Worm (Caenorhabditis elegans) whole organism, L2 larva: ENCODE measurements around the gene T27A10.5.

ENCODE experiments used
- Y55F3AM.14 ChIP-seq: fragments of 200-800 bp; sonication (Bioruptor generic); optimal IDR thresholded peaks from 2 replicates; lab custom pipeline; 2018; ENCODE audit warnings: mild to moderate bottlenecking, missing genetic modification characterization, missing compliant biosample characterization
- lin-11 ChIP-seq: fragments of 150-350 bp; sonication (generic microtip); optimal IDR thresholded peaks from 2 replicates; lab custom pipeline; 2014; ENCODE audit warnings: missing biosample characterization, missing genetic modification characterization, inconsistent platforms, mixed read lengths
- lin-13 ChIP-seq: fragments of 150-350 bp; optimal IDR thresholded peaks from 2 replicates; lab custom pipeline; 2014; ENCODE audit warnings: missing biosample characterization, missing genetic modification reagents, missing genetic modification characterization
- lsy-2 ChIP-seq, 2 experiments: fragments of 150-350 bp in 1 of 2; sonication (generic microtip) in 1 of 2; optimal IDR thresholded peaks; 2 replicates each; lab custom pipeline; 2014 to 2017; ENCODE audit warnings: missing biosample characterization in 2 of 2, missing genetic modification characterization in 2 of 2
- nhr-23 ChIP-seq: fragments of 150-350 bp; optimal IDR thresholded peaks from 2 replicates; lab custom pipeline; 2014; ENCODE audit warnings: missing biosample characterization, missing genetic modification reagents, missing genetic modification characterization
- nhr-237 ChIP-seq: fragments of 150-350 bp; optimal IDR thresholded peaks from 2 replicates; lab custom pipeline; 2014; ENCODE audit warnings: missing biosample characterization, missing genetic modification characterization
- unc-62 ChIP-seq: fragments of 150-350 bp; optimal IDR thresholded peaks from 2 replicates; lab custom pipeline; 2014; ENCODE audit warnings: missing biosample characterization, missing genetic modification reagents, missing genetic modification characterization

DNA sequence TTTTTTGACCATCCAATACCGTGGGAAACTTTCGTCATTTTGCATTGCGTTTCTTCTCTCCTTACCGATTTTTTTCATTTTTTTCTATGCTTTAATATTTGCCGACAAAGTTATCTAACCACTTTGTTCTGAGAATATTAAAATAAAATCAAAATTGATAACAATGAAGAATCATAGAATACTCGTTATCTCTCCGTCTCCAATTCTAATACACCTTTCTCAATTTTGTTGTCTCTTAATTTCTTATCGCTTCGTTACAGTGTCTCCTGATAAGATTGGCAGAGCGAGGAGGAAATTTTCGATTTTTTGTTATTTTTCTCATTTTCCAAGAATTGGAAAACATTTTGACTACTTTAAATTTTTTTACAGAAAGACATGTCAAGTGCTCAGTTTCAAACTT is 2.9 kb upstream of the T27A10.5 start, which contains the start of gene ckc-1:
- no peak for TF ChIP-seq unc-62 (GFP tag; lab: Kevin White, UChicago)
- TF ChIP-seq nhr-23 (tag; lab: Kevin White, UChicago) = no peak
- TF ChIP-seq lin-11 (tag; lab: Kevin White, UChicago) = no peak
- no peak for TF ChIP-seq nhr-237 (tag; lab: Kevin White, UChicago)
- TF ChIP-seq lsy-2 (tag; optimal IDR thresholded peaks at IDR 0.05; lab: Kevin White, UChicago) = no peak
- no peak for TF ChIP-seq Y55F3AM.14 (GFP tag; lab: Kevin White, UChicago)
- no peak for TF ChIP-seq lin-13 (GFP tag; lab: Kevin White, UChicago)
